Worm (Caenorhabditis elegans) whole organism, L2 larva: Measurements from ENCODE around the gene unc-23.

ENCODE experiments used
- C34F6.9 ChIP-seq: fragments of 150-350 bp; optimal IDR thresholded peaks from 2 replicates; lab custom pipeline; 2014; ENCODE audit warnings: missing biosample characterization, missing genetic modification characterization
- F13H6.1 ChIP-seq: sonication (generic microtip); optimal IDR thresholded peaks from 2 replicates; lab custom pipeline; 2016; ENCODE audit warnings: missing genetic modification characterization, missing compliant biosample characterization
- R02D3.7 ChIP-seq: fragments of 150-350 bp; optimal IDR thresholded peaks from 2 replicates; lab custom pipeline; 2014; ENCODE audit warnings: missing biosample characterization, missing genetic modification characterization
- Y55F3AM.14 ChIP-seq: fragments of 200-800 bp; sonication (Bioruptor generic); optimal IDR thresholded peaks from 2 replicates; lab custom pipeline; 2018; ENCODE audit warnings: mild to moderate bottlenecking, missing genetic modification characterization, missing compliant biosample characterization
- ZK546.5 ChIP-seq: sonication (generic microtip); optimal IDR thresholded peaks from 2 replicates; lab custom pipeline; 2017; ENCODE audit warnings: missing biosample characterization, missing genetic modification characterization
- alr-1 ChIP-seq: fragments of 150-350 bp; optimal IDR thresholded peaks from 2 replicates; lab custom pipeline; 2014; ENCODE audit warnings: missing biosample characterization, missing genetic modification characterization
- aly-2 ChIP-seq: fragments of 150-350 bp; optimal IDR thresholded peaks from 2 replicates; lab custom pipeline; 2014; ENCODE audit warnings: missing biosample characterization, missing genetic modification characterization
- ama-1 ChIP-seq: fragments of 150-350 bp; optimal IDR thresholded peaks from 2 replicates; lab custom pipeline; 2018; ENCODE audit warnings: inconsistent platforms
- blmp-1 ChIP-seq: sonication (generic microtip); optimal IDR thresholded peaks from 2 replicates; lab custom pipeline; 2017; ENCODE audit warnings: missing genetic modification characterization, mild to moderate bottlenecking, missing compliant biosample characterization, antibody characterized with exemption, moderate library complexity; ENCODE audit not compliant: insufficient read depth
- ceh-16 ChIP-seq: fragments of 150-350 bp; optimal IDR thresholded peaks from 2 replicates; lab custom pipeline; 2014; ENCODE audit warnings: missing biosample characterization, missing genetic modification characterization
- ceh-82 ChIP-seq: fragments of 150-350 bp; optimal IDR thresholded peaks from 2 replicates; lab custom pipeline; 2014; ENCODE audit warnings: missing biosample characterization, missing genetic modification characterization
- crh-2 ChIP-seq: sonication (generic microtip); optimal IDR thresholded peaks from 2 replicates; lab custom pipeline; 2017; ENCODE audit warnings: missing biosample characterization, missing genetic modification characterization
- dmd-4 ChIP-seq: sonication (generic microtip); optimal IDR thresholded peaks from 2 replicates; lab custom pipeline; 2017; ENCODE audit warnings: missing biosample characterization, missing genetic modification characterization
- egl-27 ChIP-seq: sonication (generic microtip); optimal IDR thresholded peaks from 3 replicates; lab custom pipeline; 2017; ENCODE audit warnings: missing biosample characterization, missing genetic modification reagents, missing genetic modification characterization
- elt-1 ChIP-seq: fragments of 150-350 bp; optimal IDR thresholded peaks from 2 replicates; lab custom pipeline; 2014; ENCODE audit warnings: missing biosample characterization, missing genetic modification characterization
- elt-3 ChIP-seq: sonication (generic microtip); optimal IDR thresholded peaks from 2 replicates; lab custom pipeline; 2017; ENCODE audit warnings: missing biosample characterization, missing genetic modification characterization
- fos-1 ChIP-seq: fragments of 150-350 bp; optimal IDR thresholded peaks from 2 replicates; lab custom pipeline; 2014; ENCODE audit warnings: missing biosample characterization, missing genetic modification characterization
- gmeb-1 ChIP-seq: fragments of 150-350 bp; optimal IDR thresholded peaks from 2 replicates; lab custom pipeline; 2014; ENCODE audit warnings: missing biosample characterization, missing genetic modification characterization
- lin-11 ChIP-seq: fragments of 150-350 bp; sonication (generic microtip); optimal IDR thresholded peaks from 2 replicates; lab custom pipeline; 2014; ENCODE audit warnings: missing biosample characterization, missing genetic modification characterization, inconsistent platforms, mixed read lengths
- lin-39 ChIP-seq: fragments of 150-350 bp; optimal IDR thresholded peaks from 2 replicates; lab custom pipeline; 2014; ENCODE audit warnings: missing biosample characterization, missing genetic modification reagents, missing genetic modification characterization
- lsy-2 ChIP-seq, 2 experiments: fragments of 150-350 bp in 1 of 2; sonication (generic microtip) in 1 of 2; optimal IDR thresholded peaks; 2 replicates each; lab custom pipeline; 2014 to 2017; ENCODE audit warnings: missing biosample characterization in 2 of 2, missing genetic modification characterization in 2 of 2
- mbf-1 ChIP-seq: sonication (generic microtip); optimal IDR thresholded peaks from 2 replicates; lab custom pipeline; 2017; ENCODE audit warnings: missing biosample characterization, missing genetic modification characterization
- mdl-1 ChIP-seq, 2 experiments: fragments of 150-350 bp in 1 of 2; sonication (generic microtip) in 1 of 2; optimal IDR thresholded peaks; 2 replicates each; lab custom pipeline; 2017; ENCODE audit warnings: missing biosample characterization in 2 of 2, missing genetic modification characterization in 2 of 2
- nhr-11 ChIP-seq: fragments of 150-350 bp; optimal IDR thresholded peaks from 2 replicates; lab custom pipeline; 2014; ENCODE audit warnings: missing biosample characterization, missing genetic modification characterization
- nhr-12 ChIP-seq: fragments of 150-350 bp; optimal IDR thresholded peaks from 2 replicates; lab custom pipeline; 2014; ENCODE audit warnings: missing biosample characterization, missing genetic modification characterization
- nhr-129 ChIP-seq: fragments of 150-350 bp; optimal IDR thresholded peaks from 2 replicates; lab custom pipeline; 2014; ENCODE audit warnings: missing biosample characterization, missing genetic modification characterization
- nhr-21 ChIP-seq: fragments of 150-350 bp; optimal IDR thresholded peaks from 2 replicates; lab custom pipeline; 2014; ENCODE audit warnings: missing biosample characterization, missing genetic modification characterization
- nhr-23 ChIP-seq: fragments of 150-350 bp; optimal IDR thresholded peaks from 2 replicates; lab custom pipeline; 2014; ENCODE audit warnings: missing biosample characterization, missing genetic modification reagents, missing genetic modification characterization
- nhr-237 ChIP-seq: fragments of 150-350 bp; optimal IDR thresholded peaks from 2 replicates; lab custom pipeline; 2014; ENCODE audit warnings: missing biosample characterization, missing genetic modification characterization
- nhr-25 ChIP-seq: fragments of 150-350 bp; sonication (generic microtip); optimal IDR thresholded peaks from 3 replicates; lab custom pipeline; 2014; ENCODE audit warnings: missing biosample characterization, missing genetic modification characterization
- nhr-6 ChIP-seq: fragments of 150-350 bp; optimal IDR thresholded peaks from 2 replicates; lab custom pipeline; 2014; ENCODE audit warnings: missing biosample characterization, missing genetic modification characterization
- nhr-77 ChIP-seq: fragments of 150-350 bp; optimal IDR thresholded peaks from 2 replicates; lab custom pipeline; 2014; ENCODE audit warnings: missing biosample characterization, missing genetic modification characterization
- peb-1 ChIP-seq: fragments of 150-350 bp; optimal IDR thresholded peaks from 2 replicates; lab custom pipeline; 2014; ENCODE audit warnings: missing biosample characterization, missing genetic modification characterization
- skn-1 ChIP-seq: sonication (generic microtip); optimal IDR thresholded peaks from 2 replicates; lab custom pipeline; 2017; ENCODE audit warnings: missing biosample characterization, missing genetic modification characterization
- sma-3 ChIP-seq: sonication (generic microtip); optimal IDR thresholded peaks from 2 replicates; lab custom pipeline; 2016; ENCODE audit warnings: missing genetic modification reagents, missing genetic modification characterization, missing compliant biosample characterization
- sma-9 ChIP-seq, 2 experiments: fragments of 150-350 bp in 1 of 2; sonication (generic microtip) in 1 of 2; optimal IDR thresholded peaks; 2 replicates each; lab custom pipeline; 2014 to 2016; ENCODE audit warnings: missing genetic modification characterization in 2 of 2, mild to moderate bottlenecking in 1 of 2, missing biosample characterization in 1 of 2, missing compliant biosample characterization in 1 of 2, missing genetic modification reagents in 1 of 2, moderate library complexity in 1 of 2
- snpc-4 ChIP-seq: fragments of 150-350 bp; optimal IDR thresholded peaks from 2 replicates; lab custom pipeline; 2014; ENCODE audit warnings: missing biosample characterization, missing genetic modification characterization
- unc-55 ChIP-seq: fragments of 150-350 bp; sonication (generic microtip); optimal IDR thresholded peaks from 3 replicates; lab custom pipeline; 2014; ENCODE audit warnings: missing biosample characterization, missing genetic modification reagents, missing genetic modification characterization
- unc-62 ChIP-seq: fragments of 150-350 bp; optimal IDR thresholded peaks from 2 replicates; lab custom pipeline; 2014; ENCODE audit warnings: missing biosample characterization, missing genetic modification reagents, missing genetic modification characterization
- ztf-1 ChIP-seq: fragments of 200-800 bp; sonication (Bioruptor generic); conservative IDR thresholded peaks from 2 replicates; pipeline ENCODE4 v1.3.6; 2022; ENCODE audit warnings: missing genetic modification characterization, missing compliant biosample characterization
- ztf-11 ChIP-seq: sonication (generic microtip); optimal IDR thresholded peaks from 2 replicates; lab custom pipeline; 2017; ENCODE audit warnings: missing biosample characterization, missing genetic modification characterization
- ztf-4 ChIP-seq: fragments of 150-350 bp; optimal IDR thresholded peaks from 2 replicates; lab custom pipeline; 2014; ENCODE audit warnings: missing biosample characterization, missing genetic modification characterization

unc-23 gene

ce11 chrV:8905656-8906055 lies 30.5 kb upstream of the unc-23 start:
- peak; percentile 26 for TF ChIP-seq F13H6.1
- no peak for TF ChIP-seq lin-11
- no peak for TF ChIP-seq ztf-4
- no peak for TF ChIP-seq blmp-1
- TF ChIP-seq sma-9 (GFP tag; optimal IDR thresholded peaks at IDR 0.05; lab: Kevin White, UChicago) = peak; percentile 47
- no peak for TF ChIP-seq sma-9 (tag; optimal IDR thresholded peaks at IDR 0.05; lab: Kevin White, UChicago)
- no peak for TF ChIP-seq alr-1
- TF ChIP-seq Y55F3AM.14 (GFP tag; lab: Kevin White, UChicago) = no peak
- TF ChIP-seq fos-1 = peak; percentile 76
- TF ChIP-seq unc-55 (GFP tag; lab: Kevin White, UChicago) = peak; percentile 16
- no peak for TF ChIP-seq nhr-25 (tag; lab: Kevin White, UChicago)
- TF ChIP-seq elt-3 (tag; lab: Kevin White, UChicago) = no peak
- no peak for TF ChIP-seq egl-27 (tag; lab: Kevin White, UChicago)
- TF ChIP-seq peb-1 (tag; lab: Kevin White, UChicago) = no peak
- no peak for TF ChIP-seq nhr-129 (tag; lab: Kevin White, UChicago)
- no peak for TF ChIP-seq mdl-1 (tag; optimal IDR thresholded peaks at IDR 0.05; lab: Kevin White, UChicago)
- TF ChIP-seq crh-2 = peak; percentile 55
- no peak for TF ChIP-seq nhr-77

ce11 chrV:8906896-8907295 lies 29.3 kb upstream of the unc-23 start, which contains the start of gene frpr-11:
Gene frpr-11, plus strand, starts transcription at chrV:8907196.
- TF ChIP-seq snpc-4 (tag; lab: Kevin White, UChicago) (no peak), elt-1 (tag; lab: Kevin White, UChicago) (no peak), lin-11 (no peak), aly-2 (no peak), peb-1 (tag; lab: Kevin White, UChicago) (no peak), alr-1 (no peak), ztf-4 (no peak), fos-1 (no peak), egl-27 (tag; lab: Kevin White, UChicago) (no peak), lsy-2 (tag; optimal IDR thresholded peaks at IDR 0.05; lab: Kevin White, UChicago) (no peak), Y55F3AM.14 (GFP tag; lab: Kevin White, UChicago) (no peak), ztf-11 (tag; lab: Kevin White, UChicago) (no peak), ZK546.5 (tag; lab: Kevin White, UChicago) (no peak), sma-3 (GFP tag; lab: Kevin White, UChicago) (no peak), nhr-21 (tag; lab: Kevin White, UChicago) (no peak), nhr-23 (tag; lab: Kevin White, UChicago) (no peak), unc-62 (no peak)

DNA sequence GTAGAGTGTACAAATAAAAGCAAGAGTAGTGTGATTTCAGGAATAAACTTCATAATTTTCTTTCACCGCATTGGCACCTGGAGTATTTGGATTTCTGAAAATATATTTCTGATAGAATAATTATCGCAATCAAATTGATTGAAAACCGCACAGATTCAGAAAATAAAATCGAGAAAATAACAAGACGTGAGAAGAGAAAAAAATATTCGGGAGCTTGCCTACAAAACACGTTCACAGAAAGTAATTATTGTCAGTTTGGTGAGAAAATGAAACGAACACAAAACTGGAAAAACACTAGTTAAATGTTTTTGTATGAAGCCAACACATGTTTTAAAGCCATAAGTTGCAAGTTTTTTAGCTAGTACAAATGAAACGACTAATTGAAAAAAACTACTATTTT lies 22.2 kb upstream of the unc-23 start, which contains the start of gene mod-1:
Gene mod-1, minus strand, starts transcription at position 101 of the 400 bp plus-strand sequence.
- TF ChIP-seq ZK546.5 (tag; lab: Kevin White, UChicago) (no peak), snpc-4 (tag; lab: Kevin White, UChicago) (no peak), dmd-4 (tag; lab: Kevin White, UChicago) (no peak), ama-1 (no peak), nhr-11 (no peak), lin-39 (tag; lab: Kevin White, UChicago) (no peak), crh-2 (no peak), C34F6.9 (no peak), ceh-82 (no peak), nhr-6 (tag; lab: Kevin White, UChicago) (no peak), nhr-25 (tag; lab: Kevin White, UChicago) (no peak), ztf-1 (no peak), elt-1 (tag; lab: Kevin White, UChicago) (no peak), blmp-1 (no peak), mbf-1 (tag; lab: Kevin White, UChicago) (no peak), unc-55 (GFP tag; lab: Kevin White, UChicago) (no peak), sma-9 (GFP tag; optimal IDR thresholded peaks at IDR 0.05; lab: Kevin White, UChicago) (no peak), sma-9 (tag; optimal IDR thresholded peaks at IDR 0.05; lab: Kevin White, UChicago) (no peak), ceh-16 (tag; lab: Kevin White, UChicago) (no peak)

- TF ChIP-seq nhr-77 (no peak), elt-1 (tag; lab: Kevin White, UChicago) (no peak), gmeb-1 (tag; lab: Kevin White, UChicago) (no peak), ztf-1 (no peak), fos-1 (peak; percentile 7), nhr-11 (no peak), nhr-237 (tag; lab: Kevin White, UChicago) (no peak), Y55F3AM.14 (GFP tag; lab: Kevin White, UChicago) (no peak), R02D3.7 (tag; lab: Kevin White, UChicago) (no peak), ama-1 (no peak), ceh-16 (tag; lab: Kevin White, UChicago) (no peak), ztf-11 (tag; lab: Kevin White, UChicago) (no peak), dmd-4 (tag; lab: Kevin White, UChicago) (no peak), F13H6.1 (peak; percentile 12), nhr-129 (tag; lab: Kevin White, UChicago) (peak; percentile 33), unc-55 (GFP tag; lab: Kevin White, UChicago) (no peak), snpc-4 (tag; lab: Kevin White, UChicago) (no peak), lsy-2 (tag; optimal IDR thresholded peaks at IDR 0.05; lab: Kevin White, UChicago) (peak in 1 of 2 experiments; percentile 18), blmp-1 (no peak), crh-2 (no peak), unc-62 (no peak), skn-1 (tag; lab: Kevin White, UChicago) (no peak), nhr-12 (tag; lab: Kevin White, UChicago) (no peak)
- TF ChIP-seq, all 48 proteins: peak for 4
Observed at ce11 chrV:8922781-8923180, 13.4 kb upstream of the unc-23 start, which contains the start of gene ttr-47. Gene ttr-47, plus strand, starts transcription at chrV:8923088.
